Fruit fly (Drosophila melanogaster): ENCODE results near the gene CG7668.

The CG7668 gene

dm6 chr3L:20004442-20004869 lies 1.9 kb downstream of the CG7668 start (continued):
- TF ChIP-seq sna (GFP tag; IDR thresholded peaks at IDR 0.05; ENCODE audit: partially characterized antibody) = no peak
- no peak for TF ChIP-seq ERR (GFP tag; optimal IDR thresholded peaks at IDR 0.05)
- TF ChIP-seq CG1647 (GFP tag; optimal IDR thresholded peaks at IDR 0.05) = no peak
- peak; percentile 30; the same call in 1 of the 2 replicates for TF ChIP-seq Xrp1 (GFP tag; IDR thresholded peaks at IDR 0.05)
- TF ChIP-seq danr (GFP tag; IDR thresholded peaks at IDR 0.05) = no peak
- TF ChIP-seq Max (GFP tag; optimal IDR thresholded peaks at IDR 0.05) = no peak
- TF ChIP-seq cwo (GFP tag; optimal IDR thresholded peaks at IDR 0.05) = no peak
- TF ChIP-seq lilli (GFP tag; optimal IDR thresholded peaks at IDR 0.05) = no peak
- no peak for TF ChIP-seq CG8089 (GFP tag; optimal IDR thresholded peaks at IDR 0.05)
- TF ChIP-seq zen (tag; optimal IDR thresholded peaks at IDR 0.05) = peak; percentile 49
- no peak for TF ChIP-seq shn (GFP tag; optimal IDR thresholded peaks at IDR 0.05)
- peak; percentile 56; the same call in 2 of the 3 replicates for TF ChIP-seq ci (GFP tag; IDR thresholded peaks at IDR 0.05)
- no peak for TF ChIP-seq ase (GFP tag; IDR thresholded peaks at IDR 0.05)
- no peak for TF ChIP-seq cg (GFP tag; optimal IDR thresholded peaks at IDR 0.05)
- no peak for TF ChIP-seq Usf (GFP tag; optimal IDR thresholded peaks at IDR 0.05)
- peak; percentile 74 for TF ChIP-seq nerfin-1 (tag; optimal IDR thresholded peaks at IDR 0.05)
- TF ChIP-seq CG10959 (GFP tag; IDR thresholded peaks at IDR 0.05) = no peak
- TF ChIP-seq sens-2 (GFP tag; IDR thresholded peaks at IDR 0.05) = no peak
- no peak for TF ChIP-seq CG11456 (GFP tag; IDR thresholded peaks at IDR 0.05)
- TF ChIP-seq Bdp1 (GFP tag; optimal IDR thresholded peaks at IDR 0.05) = no peak
- TF ChIP-seq CG17912 (GFP tag; optimal IDR thresholded peaks at IDR 0.05) = peak; percentile 60
- TF ChIP-seq Dref (GFP tag; IDR thresholded peaks at IDR 0.05) = no peak
- no peak for TF ChIP-seq Dfd (GFP tag; optimal IDR thresholded peaks at IDR 0.05)
- TF ChIP-seq oc (tag; optimal IDR thresholded peaks at IDR 0.05) = no peak
- no peak for TF ChIP-seq CG10274 (GFP tag; optimal IDR thresholded peaks at IDR 0.05)
- no peak for TF ChIP-seq exex (tag; optimal IDR thresholded peaks at IDR 0.05)
- TF ChIP-seq Scr (GFP tag; IDR thresholded peaks at IDR 0.05; ENCODE audit: partially characterized antibody) = peak; percentile 56
- no peak for TF ChIP-seq CG31224 (GFP tag; IDR thresholded peaks at IDR 0.05)
- TF ChIP-seq Hr78 (GFP tag; optimal IDR thresholded peaks at IDR 0.05) = no peak
- TF ChIP-seq ATbp (GFP tag; optimal IDR thresholded peaks at IDR 0.05) = peak; percentile 24
- no peak for TF ChIP-seq CG4617 (GFP tag; optimal IDR thresholded peaks at IDR 0.05; ENCODE audit: borderline replicate concordance)
- no peak for TF ChIP-seq ken (GFP tag; IDR thresholded peaks at IDR 0.05)
- no peak for TF ChIP-seq ranshi (GFP tag; IDR thresholded peaks at IDR 0.05)
- TF ChIP-seq H15 (GFP tag; IDR thresholded peaks at IDR 0.05) = no peak
- TF ChIP-seq Ptx1 (GFP tag; IDR thresholded peaks at IDR 0.05) = no peak
- TF ChIP-seq jing (GFP tag; optimal IDR thresholded peaks at IDR 0.05) = no peak
- no peak for TF ChIP-seq CG10366 (GFP tag; IDR thresholded peaks at IDR 0.05)
- TF ChIP-seq sqz (GFP tag; optimal IDR thresholded peaks at IDR 0.05) = peak; percentile 6
- peak in 1 of 2 experiments; percentile 4 for TF ChIP-seq Eip74EF (GFP tag; optimal IDR thresholded peaks at IDR 0.05)
- no peak for TF ChIP-seq pum (GFP tag; optimal IDR thresholded peaks at IDR 0.05)
- no peak for TF ChIP-seq dpn (GFP tag; optimal IDR thresholded peaks at IDR 0.05)
- TF ChIP-seq unpg (GFP tag; optimal IDR thresholded peaks at IDR 0.05) = peak; percentile 20
- TF ChIP-seq Dp (GFP tag; optimal IDR thresholded peaks at IDR 0.05) = peak; percentile 4
- no peak for TF ChIP-seq chn (GFP tag; optimal IDR thresholded peaks at IDR 0.05)
- peak; percentile 22; the same call in 1 of the 2 replicates for TF ChIP-seq CG13287 (GFP tag; IDR thresholded peaks at IDR 0.05; ENCODE audit: partially characterized antibody)
- no peak for TF ChIP-seq CG10654 (GFP tag; optimal IDR thresholded peaks at IDR 0.05)
- TF ChIP-seq CG10209 (GFP tag; optimal IDR thresholded peaks at IDR 0.05) = no peak
- TF ChIP-seq Atf6 (GFP tag; IDR thresholded peaks at IDR 0.05) = no peak
- TF ChIP-seq CG10979 (tag; optimal IDR thresholded peaks at IDR 0.05) = peak; percentile 46
- TF ChIP-seq klu (GFP tag; IDR thresholded peaks at IDR 0.05) = no peak
- no peak for TF ChIP-seq CG7372 (GFP tag; IDR thresholded peaks at IDR 0.05)
